Fruit fly (Drosophila melanogaster) whole organism, embryonic: ENCODE results near the gene Rbfox1.

ENCODE experiments used
- Blimp-1 ChIP-seq: fragments of 200-800 bp; sonication (Bioruptor generic); optimal IDR thresholded peaks from 3 replicates; lab custom pipeline; 2018; ENCODE audit warnings: missing biosample characterization, missing genetic modification characterization, mild to moderate bottlenecking, moderate library complexity, missing genetic modification reagents
- CG11093 ChIP-seq: fragments of 200-800 bp; sonication (Bioruptor generic); IDR thresholded peaks from 3 replicates; pipeline ENCODE4 v1.3.6; 2022; ENCODE audit warnings: missing biosample characterization, missing genetic modification characterization
- CG11504 ChIP-seq: fragments of 200-800 bp; sonication (Bioruptor generic); optimal IDR thresholded peaks from 3 replicates; lab custom pipeline; 2019; ENCODE audit warnings: missing biosample characterization, mild to moderate bottlenecking, missing genetic modification characterization, moderate library complexity
- CG1603 ChIP-seq: fragments of 200-800 bp; sonication (Bioruptor generic); optimal IDR thresholded peaks from 2 replicates; lab custom pipeline; 2019; ENCODE audit warnings: missing biosample characterization, mild to moderate bottlenecking, missing genetic modification characterization, moderate library complexity
- CG17328 ChIP-seq: fragments of 200-800 bp; sonication (Bioruptor generic); IDR thresholded peaks from 2 replicates; pipeline ENCODE4 v1.3.6; 2022; ENCODE audit warnings: missing biosample characterization, missing genetic modification characterization
- CG18262 ChIP-seq: fragments of 200-800 bp; optimal IDR thresholded peaks from 3 replicates; lab custom pipeline; 2019; ENCODE audit warnings: missing biosample characterization, mild to moderate bottlenecking, missing genetic modification characterization, moderate library complexity
- CG2712 ChIP-seq: fragments of 200-800 bp; optimal IDR thresholded peaks from 3 replicates; lab custom pipeline; 2019; ENCODE audit warnings: missing biosample characterization, mild to moderate bottlenecking, missing genetic modification characterization, moderate library complexity
- CG30020 ChIP-seq: fragments of 200-800 bp; optimal IDR thresholded peaks from 2 replicates; lab custom pipeline; 2019; ENCODE audit warnings: missing biosample characterization, mild to moderate bottlenecking, missing genetic modification characterization, moderate library complexity
- CG3163 ChIP-seq: fragments of 200-800 bp; sonication (Bioruptor generic); optimal IDR thresholded peaks from 3 replicates; lab custom pipeline; 2016; ENCODE audit warnings: missing biosample characterization, missing genetic modification characterization
- CG4424 ChIP-seq: fragments of 200-800 bp; sonication (Bioruptor generic); optimal IDR thresholded peaks from 3 replicates; lab custom pipeline; 2016; ENCODE audit warnings: missing biosample characterization, missing genetic modification characterization
- CG9932 ChIP-seq: fragments of 200-800 bp; sonication (Bioruptor generic); IDR thresholded peaks from 2 replicates; pipeline ENCODE4 v1.3.6; 2022; ENCODE audit warnings: missing biosample characterization, missing genetic modification characterization
- Drgx ChIP-seq: fragments of 200-800 bp; sonication (Bioruptor generic); IDR thresholded peaks from 2 replicates; pipeline ENCODE4 v1.3.6; 2022; ENCODE audit warnings: missing biosample characterization, missing genetic modification characterization
- Ets65A ChIP-seq: fragments of 200-800 bp; sonication (Bioruptor generic); peaks from one replicate; lab custom pipeline; 2016; ENCODE audit warnings: missing biosample characterization, missing genetic modification characterization
- Jarid2 ChIP-seq: fragments of 200-800 bp; sonication (Bioruptor generic); optimal IDR thresholded peaks from 3 replicates; lab custom pipeline; 2017; ENCODE audit warnings: mild to moderate bottlenecking, missing biosample characterization, missing genetic modification reagents, missing genetic modification characterization
- Six4 ChIP-seq: fragments of 200-800 bp; sonication (Bioruptor generic); optimal IDR thresholded peaks from 2 replicates; lab custom pipeline; 2016; ENCODE audit warnings: missing biosample characterization, missing genetic modification characterization
- Spps ChIP-seq: fragments of 200-800 bp; sonication (Bioruptor generic); optimal IDR thresholded peaks from 2 replicates; lab custom pipeline; 2018; ENCODE audit warnings: missing biosample characterization, mild to moderate bottlenecking, missing genetic modification characterization
- Vsx1 ChIP-seq: fragments of 200-800 bp; sonication (Bioruptor generic); optimal IDR thresholded peaks from 2 replicates; lab custom pipeline; 2017; ENCODE audit warnings: missing biosample characterization, mild to moderate bottlenecking, missing genetic modification characterization, missing genetic modification reagents
- Xrp1 ChIP-seq: fragments of 200-800 bp; sonication (Bioruptor generic); IDR thresholded peaks from 2 replicates; pipeline ENCODE4 v1.3.6; 2022; ENCODE audit warnings: missing biosample characterization, missing genetic modification characterization
- YL-1 ChIP-seq: fragments of 200-800 bp; sonication (Bioruptor generic); optimal IDR thresholded peaks from 3 replicates; lab custom pipeline; 2017; ENCODE audit warnings: missing biosample characterization, mild to moderate bottlenecking, missing genetic modification characterization
- ara ChIP-seq: fragments of 200-800 bp; sonication (Bioruptor generic); IDR thresholded peaks from 2 replicates; pipeline ENCODE4 v1.3.6; 2022; ENCODE audit warnings: missing biosample characterization, missing genetic modification characterization
- bsh ChIP-seq, 2 experiments: fragments of 200-800 bp; sonication (Bioruptor generic); optimal IDR thresholded peaks; 2 replicates each; lab custom pipeline; 2017 to 2018; ENCODE audit warnings: mild to moderate bottlenecking in 2 of 2, missing biosample characterization in 2 of 2, missing genetic modification characterization in 2 of 2, moderate library complexity in 1 of 2
- chinmo ChIP-seq: fragments of 200-800 bp; sonication (Bioruptor generic); IDR thresholded peaks from 4 replicates; pipeline ENCODE4 v1.3.6; 2022; ENCODE audit warnings: missing biosample characterization, missing genetic modification characterization; ENCODE audit not compliant: partially characterized antibody
- dmrt11E ChIP-seq: fragments of 200-800 bp; sonication (Bioruptor generic); optimal IDR thresholded peaks from 3 replicates; lab custom pipeline; 2018; ENCODE audit warnings: missing biosample characterization, mild to moderate bottlenecking, missing genetic modification characterization, moderate library complexity
- gem ChIP-seq: fragments of 200-800 bp; sonication (Bioruptor generic); optimal IDR thresholded peaks from 2 replicates; lab custom pipeline; 2019; ENCODE audit warnings: missing biosample characterization, mild to moderate bottlenecking, missing genetic modification characterization, moderate library complexity
- grau ChIP-seq: fragments of 200-800 bp; optimal IDR thresholded peaks from 3 replicates; lab custom pipeline; 2019; ENCODE audit warnings: missing biosample characterization, mild to moderate bottlenecking, missing genetic modification characterization, moderate library complexity
- gsb-n ChIP-seq: fragments of 200-800 bp; sonication (Bioruptor generic); optimal IDR thresholded peaks from 3 replicates; lab custom pipeline; 2018; ENCODE audit warnings: missing biosample characterization, mild to moderate bottlenecking, missing genetic modification characterization
- hb ChIP-seq: fragments of 200-800 bp; sonication (Bioruptor generic); IDR thresholded peaks from 3 replicates; pipeline ENCODE4 v1.3.6; 2022; ENCODE audit warnings: missing biosample characterization, missing genetic modification characterization; ENCODE audit not compliant: partially characterized antibody
- jing ChIP-seq: fragments of 200-800 bp; sonication (Bioruptor generic); optimal IDR thresholded peaks from 2 replicates; lab custom pipeline; 2018; ENCODE audit warnings: missing biosample characterization, mild to moderate bottlenecking, missing genetic modification characterization
- phol ChIP-seq: fragments of 200-800 bp; sonication (Bioruptor generic); optimal IDR thresholded peaks from 3 replicates; lab custom pipeline; 2018; ENCODE audit warnings: missing biosample characterization, mild to moderate bottlenecking, missing genetic modification characterization, moderate library complexity
- sens ChIP-seq: fragments of 200-800 bp; sonication (Bioruptor generic); peaks from one replicate; lab custom pipeline; 2016; ENCODE audit warnings: missing biosample characterization, missing genetic modification characterization
- sqz ChIP-seq: fragments of 200-800 bp; sonication (Bioruptor generic); optimal IDR thresholded peaks from 3 replicates; lab custom pipeline; 2018; ENCODE audit warnings: missing biosample characterization, mild to moderate bottlenecking, missing genetic modification characterization
- toy ChIP-seq: fragments of 200-800 bp; sonication (Bioruptor generic); IDR thresholded peaks from 2 replicates; pipeline ENCODE4 v1.3.6; 2022; ENCODE audit warnings: missing biosample characterization, missing genetic modification characterization
- tx ChIP-seq: fragments of 200-800 bp; sonication (Bioruptor generic); optimal IDR thresholded peaks from 2 replicates; lab custom pipeline; 2016; ENCODE audit warnings: missing biosample characterization, missing genetic modification characterization
- zfh1 ChIP-seq: fragments of 200-800 bp; sonication (Bioruptor generic); IDR thresholded peaks from 3 replicates; pipeline ENCODE4 v1.3.6; 2022; ENCODE audit warnings: missing biosample characterization, missing genetic modification characterization

Gene Rbfox1

dm6 chr3L:10481112-10481511, at the start of gene Rbfox1:
Rbfox1 (plus strand) TSS chr3L:10481412.
- peak; percentile 46 for TF ChIP-seq Jarid2
- TF ChIP-seq gsb-n (tag; lab: Kevin White, UChicago), result no peak
- TF ChIP-seq chinmo (GFP tag; lab: Robert Waterston, UW), result 0 out of 4 replicates have a peak, but pooled peaks have one; percentile 54
- TF ChIP-seq, all 482 proteins: peak for 2

- TF ChIP-seq Vsx1 (GFP tag; lab: Kevin White, UChicago), result no peak
- TF ChIP-seq CG3163, result no peak
- TF ChIP-seq toy, result no peak
Measured at dm6 chr3L:10431883-10432282, 49.3 kb upstream of the Rbfox1 start, which contains the start of gene Ir67b. Ir67b (minus strand) TSS chr3L:10431983.

- TF ChIP-seq CG30020 (tag; lab: Kevin White, UChicago) (no peak), sqz (GFP tag; lab: Kevin White, UChicago) (no peak), CG18262 (peak; percentile 7), gem (tag; lab: Kevin White, UChicago) (peak; percentile 14), CG1603 (tag; lab: Kevin White, UChicago) (peak; percentile 34), hb (no peak), zfh1 (GFP tag; lab: Robert Waterston, UW) (0 out of 3 replicates have a peak, but pooled peaks have one; percentile 8), jing (GFP tag; lab: Kevin White, UChicago) (no peak), CG4424 (GFP tag; lab: Kevin White, UChicago) (peak; percentile 6), CG2712 (tag; lab: Kevin White, UChicago) (peak; percentile 12), Drgx (GFP tag; lab: Robert Waterston, UW) (peak; percentile 35; the same call in 1 of the 2 replicates), Spps (tag; lab: Kevin White, UChicago) (no peak), Ets65A (GFP tag; lab: Kevin White, UChicago) (peak; percentile 40), ara (GFP tag; lab: Robert Waterston, UW) (peak; percentile 50; the same call in 1 of the 2 replicates), Xrp1 (GFP tag; lab: Robert Waterston, UW) (peak; percentile 44; the same call in 1 of the 2 replicates), bsh (GFP tag; optimal IDR thresholded peaks at IDR 0.05; lab: Kevin White, UChicago) (peak in 1 of 2 experiments; percentile 3), Blimp-1 (GFP tag; lab: Kevin White, UChicago) (peak; percentile 13), dmrt11E (tag; lab: Kevin White, UChicago) (peak; percentile 21), Six4 (GFP tag; lab: Kevin White, UChicago) (no peak), sens (GFP tag; lab: Kevin White, UChicago) (peak; percentile 43), phol (tag; lab: Kevin White, UChicago) (peak; percentile 28), CG11504 (tag; lab: Kevin White, UChicago) (peak; percentile 14), CG11093 (GFP tag; lab: Robert Waterston, UW) (no peak), CG17328 (peak; percentile 42; the same call in 1 of the 2 replicates)
Measured at dm6 chr3L:10434005-10434404, 47.2 kb upstream of the Rbfox1 start, which contains the start of gene Ir67c. Ir67c (minus strand) TSS chr3L:10434105.

dm6 chr3L:10439873-10440272, 41.3 kb upstream of the Rbfox1 start:
- no peak for TF ChIP-seq tx
- peak; percentile 28 for TF ChIP-seq grau (tag; lab: Kevin White, UChicago)
- TF ChIP-seq Drgx (GFP tag; lab: Robert Waterston, UW), result peak; percentile 11; the same call in 1 of the 2 replicates
- peak; percentile 60 for TF ChIP-seq CG11504 (tag; lab: Kevin White, UChicago)
- no peak for TF ChIP-seq YL-1 (GFP tag; lab: Kevin White, UChicago)
- TF ChIP-seq CG9932 (GFP tag; lab: Robert Waterston, UW), result no peak
